Fruit fly (Drosophila melanogaster) whole organism, wandering third instar larva: ENCODE results near the gene Spn28B.

ENCODE experiments used
- Abd-B ChIP-seq: fragments of >200 bp; optimal IDR thresholded peaks from 2 replicates; lab custom pipeline; 2017; ENCODE audit warnings: missing biosample characterization, missing genetic modification characterization
- Hnf4 ChIP-seq: fragments of 200-800 bp; sonication (Bioruptor generic); optimal IDR thresholded peaks from 2 replicates; lab custom pipeline; 2016; ENCODE audit warnings: missing biosample characterization, mild to moderate bottlenecking, missing genetic modification characterization
- Jra ChIP-seq: sonication (Bioruptor generic); optimal IDR thresholded peaks from 2 replicates; lab custom pipeline; 2016; ENCODE audit warnings: missing biosample characterization, missing genetic modification characterization
- lola ChIP-seq: fragments of >200 bp; optimal IDR thresholded peaks from 2 replicates; lab custom pipeline; 2017; ENCODE audit warnings: missing biosample characterization, missing genetic modification characterization
- psq ChIP-seq: fragments of 200-800 bp; sonication (Bioruptor generic); optimal IDR thresholded peaks from 3 replicates; lab custom pipeline; 2017; ENCODE audit warnings: missing biosample characterization, mild to moderate bottlenecking, missing genetic modification characterization, moderate library complexity
- sv ChIP-seq: fragments of 200-800 bp; sonication (Bioruptor generic); optimal IDR thresholded peaks from 3 replicates; lab custom pipeline; 2016; ENCODE audit warnings: missing biosample characterization, missing genetic modification characterization

dm6 chr2L:7562542-7562941 lies 19.2 kb upstream of the Spn28B start:
- no peak for TF ChIP-seq lola (GFP tag; lab: Kevin White, UChicago)
- TF ChIP-seq psq: no peak
- no peak for TF ChIP-seq Jra
- no peak for TF ChIP-seq Hnf4 (GFP tag; lab: Kevin White, UChicago)
- no peak for TF ChIP-seq Abd-B (GFP tag; lab: Kevin White, UChicago)
- TF ChIP-seq sv: no peak
